Worm (Caenorhabditis elegans): ENCODE measurements around the gene bcf-1.

Gene bcf-1

DNA sequence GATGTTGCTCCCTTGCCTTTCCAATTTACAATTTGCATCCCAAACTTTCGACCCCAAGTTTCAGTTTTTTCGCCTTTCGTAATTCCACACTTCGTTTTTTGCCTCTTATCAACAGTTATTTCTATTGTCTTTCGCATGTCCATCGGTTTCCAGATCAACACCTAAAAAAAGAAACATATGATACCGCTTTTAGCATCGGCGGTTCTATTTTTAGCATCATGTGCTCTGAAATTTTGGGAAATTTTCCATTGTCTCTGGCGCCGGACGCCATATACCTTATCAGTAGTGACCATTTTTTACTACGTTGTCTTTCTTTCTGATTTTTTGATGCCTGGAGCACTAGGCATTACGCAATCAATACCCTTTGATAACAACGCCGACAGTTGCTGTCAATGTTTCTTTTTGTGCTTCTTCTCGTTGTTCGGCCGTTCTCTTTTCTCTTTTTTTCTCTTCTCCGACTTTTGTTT is 52.6 kb downstream of the bcf-1 start, which contains the start of gene bcl-11 (continued):
- TF ChIP-seq nhr-237 (tag; optimal IDR thresholded peaks at IDR 0.05) (no peak), ceh-82 (tag; optimal IDR thresholded peaks at IDR 0.05) (no peak), lin-11 (tag; optimal IDR thresholded peaks at IDR 0.05) (no peak), nhr-25 (tag; optimal IDR thresholded peaks at IDR 0.05) (no peak), sma-3 (GFP tag; optimal IDR thresholded peaks at IDR 0.05) (no peak), elt-1 (tag; optimal IDR thresholded peaks at IDR 0.05) (no peak), R02D3.7 (tag; optimal IDR thresholded peaks at IDR 0.05) (no peak), nhr-23 (tag; optimal IDR thresholded peaks at IDR 0.05) (no peak), unc-39 (tag; optimal IDR thresholded peaks at IDR 0.05) (no peak), elt-3 (tag; optimal IDR thresholded peaks at IDR 0.05) (no peak), blmp-1 (tag; optimal IDR thresholded peaks at IDR 0.05; ENCODE audit: insufficient read depth) (no peak), sem-4 (tag; optimal IDR thresholded peaks at IDR 0.05) (no peak), snpc-4 (tag; optimal IDR thresholded peaks at IDR 0.05) (no peak), ztf-1 (GFP tag; conservative IDR thresholded peaks at IDR 0.05) (no peak), fos-1 (tag; optimal IDR thresholded peaks at IDR 0.05) (peak; percentile 40), nhr-10 (tag; optimal IDR thresholded peaks at IDR 0.05) (no peak), unc-55 (GFP tag; optimal IDR thresholded peaks at IDR 0.05) (no peak), lin-39 (tag; optimal IDR thresholded peaks at IDR 0.05) (no peak)

DNA sequence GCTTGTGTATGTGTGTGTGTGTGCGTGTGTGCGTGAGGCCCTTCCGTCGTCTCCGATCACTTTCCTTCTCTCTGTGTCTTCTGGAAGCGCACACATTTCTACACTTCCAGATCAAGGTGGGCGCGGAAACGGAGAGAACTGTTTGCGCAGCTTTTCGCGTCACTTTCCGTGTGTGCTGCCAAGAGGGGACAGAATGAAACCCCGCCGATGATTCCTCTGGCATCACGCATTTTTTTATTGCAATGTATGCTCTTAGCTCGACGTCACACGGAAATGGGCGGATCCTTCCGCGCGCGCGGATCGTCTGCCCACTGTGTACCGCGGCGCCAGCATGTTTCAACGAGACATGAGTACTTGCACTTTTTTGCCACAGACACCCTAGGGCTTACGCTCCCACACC is 53.2 kb downstream of the bcf-1 start:
- TF ChIP-seq peb-1 (tag; optimal IDR thresholded peaks at IDR 0.05): no peak
- TF ChIP-seq F13H6.1 (tag; optimal IDR thresholded peaks at IDR 0.05): peak; percentile 82

DNA sequence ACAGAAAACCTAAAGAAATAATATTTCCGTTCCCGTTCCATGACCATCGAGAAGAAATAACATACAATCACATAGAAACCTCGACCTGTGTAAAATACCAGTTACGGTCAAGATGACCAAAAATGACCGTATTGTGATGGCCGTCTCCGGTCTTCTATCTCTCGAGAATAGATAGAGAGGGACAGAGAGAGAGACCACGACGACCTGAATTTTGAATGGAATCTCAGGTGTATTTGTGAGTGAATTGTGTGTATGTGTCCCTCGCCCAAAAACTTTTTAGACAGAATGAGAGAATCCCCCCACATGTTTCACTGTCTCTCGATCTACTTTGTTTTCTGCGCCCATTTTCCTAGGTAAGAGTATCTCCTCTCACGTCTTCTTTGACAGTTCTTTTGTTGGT is 53.8 kb downstream of the bcf-1 start:
- TF ChIP-seq zag-1 (tag; optimal IDR thresholded peaks at IDR 0.05) (no peak), blmp-1 (tag; optimal IDR thresholded peaks at IDR 0.05; ENCODE audit: insufficient read depth) (peak; percentile 55), nhr-237 (tag; optimal IDR thresholded peaks at IDR 0.05) (no peak), nhr-25 (tag; optimal IDR thresholded peaks at IDR 0.05) (peak; percentile 31), ZK546.5 (tag; optimal IDR thresholded peaks at IDR 0.05) (no peak)

DNA sequence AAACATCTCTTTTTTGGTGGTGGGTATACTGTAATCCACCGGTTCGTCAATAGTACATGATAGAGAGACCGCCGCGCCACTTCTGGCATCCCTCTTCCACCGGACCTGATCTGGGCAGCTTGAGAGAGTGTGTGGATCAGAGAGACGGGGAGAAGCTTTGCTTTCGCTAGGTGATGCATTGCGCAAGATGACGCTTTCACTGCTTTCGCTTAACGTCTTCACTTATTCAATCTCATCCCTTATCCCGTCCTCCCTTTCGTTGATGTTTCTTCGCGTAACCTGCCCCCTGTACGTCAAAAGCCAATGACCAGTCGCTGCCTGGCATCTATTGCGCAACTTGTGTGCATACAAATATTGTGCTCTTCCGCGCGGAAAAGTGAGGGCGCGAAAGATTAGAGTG is 54.4 kb downstream of the bcf-1 start:
- TF ChIP-seq fos-1 (tag; optimal IDR thresholded peaks at IDR 0.05) (peak; percentile 21), egl-27 (tag; optimal IDR thresholded peaks at IDR 0.05) (peak; percentile 29), nhr-25 (tag; optimal IDR thresholded peaks at IDR 0.05) (peak; percentile 52), nhr-21 (tag; optimal IDR thresholded peaks at IDR 0.05) (peak; percentile 81), nhr-11 (tag; optimal IDR thresholded peaks at IDR 0.05) (no peak), snpc-4 (tag; optimal IDR thresholded peaks at IDR 0.05) (no peak), peb-1 (tag; optimal IDR thresholded peaks at IDR 0.05) (peak; percentile 78), ama-1 (optimal IDR thresholded peaks at IDR 0.05) (no peak), F13H6.1 (tag; optimal IDR thresholded peaks at IDR 0.05) (peak; percentile 55), R02D3.7 (tag; optimal IDR thresholded peaks at IDR 0.05) (no peak), ztf-11 (tag; optimal IDR thresholded peaks at IDR 0.05) (no peak), lsy-2 (tag; optimal IDR thresholded peaks at IDR 0.05) (peak in 1 of 2 experiments; percentile 23), blmp-1 (tag; optimal IDR thresholded peaks at IDR 0.05; ENCODE audit: insufficient read depth) (peak; percentile 100), ceh-16 (tag; optimal IDR thresholded peaks at IDR 0.05) (no peak), sma-3 (GFP tag; optimal IDR thresholded peaks at IDR 0.05) (no peak), sem-4 (tag; optimal IDR thresholded peaks at IDR 0.05) (peak; percentile 49), ceh-82 (tag; optimal IDR thresholded peaks at IDR 0.05) (no peak), Y55F3AM.14 (GFP tag; optimal IDR thresholded peaks at IDR 0.05) (no peak), lin-13 (GFP tag; optimal IDR thresholded peaks at IDR 0.05) (no peak), gmeb-1 (tag; optimal IDR thresholded peaks at IDR 0.05) (no peak), dmd-4 (tag; optimal IDR thresholded peaks at IDR 0.05) (no peak), skn-1 (tag; optimal IDR thresholded peaks at IDR 0.05) (no peak)

DNA sequence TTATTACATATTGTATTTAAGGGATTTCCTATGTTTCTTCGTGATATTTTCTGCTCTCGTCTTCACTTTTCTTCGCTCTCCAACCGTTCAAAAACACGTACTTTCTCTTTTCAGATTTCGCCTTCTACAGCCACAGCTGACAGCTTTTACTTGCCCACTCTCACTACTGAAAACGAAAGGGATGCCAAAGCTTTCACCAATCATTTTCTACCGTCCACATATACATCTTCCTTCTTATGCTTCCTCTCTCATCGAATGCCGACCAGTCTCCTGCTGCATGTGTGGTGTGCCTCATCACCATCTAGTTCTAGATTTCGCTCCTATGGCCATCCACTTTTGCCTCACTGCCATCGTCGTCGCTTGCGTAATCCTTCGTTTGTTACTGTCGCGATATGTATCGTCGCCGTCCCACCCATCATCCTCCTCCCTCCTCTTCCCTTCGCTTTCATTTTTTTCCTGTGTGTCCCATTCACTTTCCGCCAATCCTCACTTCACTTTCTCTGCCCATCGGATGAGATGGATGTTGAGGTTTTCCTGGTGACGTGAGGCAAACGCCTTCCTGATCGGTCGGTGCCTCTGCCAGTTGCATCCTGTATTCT is 55.3 kb downstream of the bcf-1 start:
- TF ChIP-seq skn-1 (tag; optimal IDR thresholded peaks at IDR 0.05) (no peak), sma-3 (GFP tag; optimal IDR thresholded peaks at IDR 0.05) (no peak), ztf-4 (tag; optimal IDR thresholded peaks at IDR 0.05) (no peak), sem-4 (tag; optimal IDR thresholded peaks at IDR 0.05) (no peak), dmd-4 (tag; optimal IDR thresholded peaks at IDR 0.05) (no peak), lsy-2 (tag; optimal IDR thresholded peaks at IDR 0.05) (no peak), nhr-11 (tag; optimal IDR thresholded peaks at IDR 0.05) (no peak), F13H6.1 (tag; optimal IDR thresholded peaks at IDR 0.05) (peak; percentile 57), ceh-82 (tag; optimal IDR thresholded peaks at IDR 0.05) (no peak), R02D3.7 (tag; optimal IDR thresholded peaks at IDR 0.05) (no peak), mab-5 (tag; optimal IDR thresholded peaks at IDR 0.05) (no peak), gmeb-1 (tag; optimal IDR thresholded peaks at IDR 0.05) (no peak), nhr-23 (tag; optimal IDR thresholded peaks at IDR 0.05) (no peak), nhr-12 (tag; optimal IDR thresholded peaks at IDR 0.05) (no peak), fos-1 (tag; optimal IDR thresholded peaks at IDR 0.05) (no peak), blmp-1 (tag; optimal IDR thresholded peaks at IDR 0.05; ENCODE audit: insufficient read depth) (peak; percentile 97), lin-39 (tag; optimal IDR thresholded peaks at IDR 0.05) (no peak), unc-39 (tag; optimal IDR thresholded peaks at IDR 0.05) (no peak)

All from whole organism, L2 larva.